Worm (Caenorhabditis elegans) whole organism, late embryonic: ENCODE data around the gene srb-18.
A peak's percentile ranks its signal among the peaks of the same experiment; 100 is the strongest.
"Not testable (repeated sequence)": the region's sequence is repeated elsewhere in the genome, so short reads cannot be mapped to it uniquely, and the experiment has no call there.

Experiments used
- K02D7.2 ChIP-seq: sonication (generic microtip); optimal IDR thresholded peaks from 2 replicates; lab custom pipeline; 2017; ENCODE audit warnings: mild to moderate bottlenecking, missing genetic modification characterization, missing compliant biosample characterization
- K09A11.1 ChIP-seq: sonication (generic microtip); optimal IDR thresholded peaks from 2 replicates; lab custom pipeline; 2017; ENCODE audit warnings: antibody characterized with exemption, mild to moderate bottlenecking, missing genetic modification characterization, missing compliant biosample characterization; ENCODE audit not compliant: insufficient read depth
- Y22D7AL.16 ChIP-seq: sonication (generic microtip); optimal IDR thresholded peaks from 2 replicates; lab custom pipeline; 2016; ENCODE audit warnings: missing genetic modification characterization, missing compliant biosample characterization
- ahr-1 ChIP-seq: sonication (generic microtip); optimal IDR thresholded peaks from 2 replicates; lab custom pipeline; 2016; ENCODE audit warnings: missing genetic modification characterization, missing compliant biosample characterization
- ama-1 ChIP-seq: fragments of 150-350 bp; optimal IDR thresholded peaks from 2 replicates; lab custom pipeline; 2014
- ceh-14 ChIP-seq: sonication (generic microtip); optimal IDR thresholded peaks from 2 replicates; lab custom pipeline; 2016; ENCODE audit warnings: missing genotype, missing genetic modification characterization, missing compliant biosample characterization
- ceh-19 ChIP-seq: fragments of 200-800 bp; sonication (Bioruptor generic); optimal IDR thresholded peaks from 2 replicates; lab custom pipeline; 2018; ENCODE audit warnings: mild to moderate bottlenecking, missing genetic modification characterization, missing compliant biosample characterization
- ceh-2 ChIP-seq: sonication (generic microtip); optimal IDR thresholded peaks from 2 replicates; lab custom pipeline; 2016; ENCODE audit warnings: missing genotype, missing genetic modification characterization, missing compliant biosample characterization
- ceh-30 ChIP-seq: fragments of 150-350 bp; optimal IDR thresholded peaks from 2 replicates; lab custom pipeline; 2014; ENCODE audit warnings: missing biosample characterization, missing genetic modification characterization
- ceh-31 ChIP-seq: sonication (generic microtip); optimal IDR thresholded peaks from 2 replicates; lab custom pipeline; 2016; ENCODE audit warnings: missing genetic modification characterization, missing compliant biosample characterization
- ceh-34 ChIP-seq: sonication (generic microtip); optimal IDR thresholded peaks from 2 replicates; lab custom pipeline; 2016; ENCODE audit warnings: mild to moderate bottlenecking, missing genetic modification characterization, missing compliant biosample characterization
- ceh-48 ChIP-seq: sonication (generic microtip); optimal IDR thresholded peaks from 2 replicates; lab custom pipeline; 2016; ENCODE audit warnings: missing genetic modification characterization, inconsistent platforms, missing compliant biosample characterization
- ceh-9 ChIP-seq: sonication (generic microtip); optimal IDR thresholded peaks from 2 replicates; lab custom pipeline; 2016; ENCODE audit warnings: mild to moderate bottlenecking, missing genetic modification characterization, inconsistent platforms, missing compliant biosample characterization
- che-1 ChIP-seq: sonication (generic microtip); optimal IDR thresholded peaks from 2 replicates; lab custom pipeline; 2016; ENCODE audit warnings: mild to moderate bottlenecking, missing genetic modification characterization, missing compliant biosample characterization
- dve-1 ChIP-seq: sonication (generic microtip); optimal IDR thresholded peaks from 2 replicates; lab custom pipeline; 2017; ENCODE audit warnings: antibody characterized with exemption, mild to moderate bottlenecking, missing genetic modification characterization, missing compliant biosample characterization
- elt-2 ChIP-seq: sonication (generic microtip); optimal IDR thresholded peaks from 2 replicates; lab custom pipeline; 2016; ENCODE audit warnings: missing genetic modification reagents, missing genetic modification characterization, missing compliant biosample characterization
- fkh-6 ChIP-seq: sonication (generic microtip); optimal IDR thresholded peaks from 2 replicates; lab custom pipeline; 2016; ENCODE audit warnings: missing genetic modification characterization, missing compliant biosample characterization
- gmeb-2 ChIP-seq: sonication (generic microtip); optimal IDR thresholded peaks from 2 replicates; lab custom pipeline; 2016; ENCODE audit warnings: missing genetic modification characterization, inconsistent platforms, missing compliant biosample characterization
- hlh-30 ChIP-seq: sonication (generic microtip); optimal IDR thresholded peaks from 2 replicates; lab custom pipeline; 2017; ENCODE audit warnings: antibody characterized with exemption, missing genetic modification characterization, missing compliant biosample characterization; ENCODE audit not compliant: insufficient read depth
- hlh-8 ChIP-seq: sonication (generic microtip); optimal IDR thresholded peaks from 2 replicates; lab custom pipeline; 2016; ENCODE audit warnings: missing genotype, missing genetic modification characterization, missing compliant biosample characterization
- lim-6 ChIP-seq: sonication (generic microtip); optimal IDR thresholded peaks from 2 replicates; lab custom pipeline; 2016; ENCODE audit warnings: missing genetic modification characterization, missing compliant biosample characterization
- lin-11 ChIP-seq: fragments of 200-800 bp; sonication (Bioruptor generic); optimal IDR thresholded peaks from 2 replicates; lab custom pipeline; 2018; ENCODE audit warnings: mild to moderate bottlenecking, missing genetic modification characterization, missing compliant biosample characterization
- madf-2 ChIP-seq: sonication (generic microtip); optimal IDR thresholded peaks from 2 replicates; lab custom pipeline; 2017; ENCODE audit warnings: missing genetic modification characterization, missing compliant biosample characterization
- nfya-1 ChIP-seq: sonication (generic microtip); optimal IDR thresholded peaks from 2 replicates; lab custom pipeline; 2017; ENCODE audit warnings: missing genetic modification characterization, mild to moderate bottlenecking, missing compliant biosample characterization, antibody characterized with exemption, moderate library complexity
- odd-2 ChIP-seq: sonication (generic microtip); optimal IDR thresholded peaks from 2 replicates; lab custom pipeline; 2017; ENCODE audit warnings: antibody characterized with exemption, mild to moderate bottlenecking, missing genetic modification characterization, missing compliant biosample characterization
- pag-3 ChIP-seq: sonication (generic microtip); optimal IDR thresholded peaks from 2 replicates; lab custom pipeline; 2016; ENCODE audit warnings: missing compliant biosample characterization, missing genetic modification characterization, borderline replicate concordance
- pat-9 ChIP-seq: fragments of 200-800 bp; sonication (Bioruptor generic); optimal IDR thresholded peaks from 2 replicates; lab custom pipeline; 2018; ENCODE audit warnings: mild to moderate bottlenecking, missing genetic modification characterization, moderate library complexity, missing compliant biosample characterization
- pha-2 ChIP-seq: sonication (generic microtip); optimal IDR thresholded peaks from 2 replicates; lab custom pipeline; 2017; ENCODE audit warnings: mild to moderate bottlenecking, missing genetic modification characterization, missing compliant biosample characterization
- pha-4 ChIP-seq: fragments of 150-350 bp; optimal IDR thresholded peaks from 2 replicates; lab custom pipeline; 2018; ENCODE audit warnings: missing biosample characterization, missing genetic modification reagents, missing genetic modification characterization
- rnt-1 ChIP-seq: sonication (generic microtip); optimal IDR thresholded peaks from 2 replicates; lab custom pipeline; 2016; ENCODE audit warnings: missing genetic modification characterization, missing compliant biosample characterization
- sdc-2 ChIP-seq: sonication (generic microtip); optimal IDR thresholded peaks from 2 replicates; lab custom pipeline; 2016; ENCODE audit warnings: missing genotype, missing genetic modification characterization, missing compliant biosample characterization
- sox-2 ChIP-seq: fragments of 200-800 bp; sonication (Bioruptor generic); IDR thresholded peaks from 2 replicates; pipeline ENCODE4 v1.3.6; 2022; ENCODE audit warnings: missing genetic modification reagents, missing genetic modification characterization, missing compliant biosample characterization
- syd-9 ChIP-seq: sonication (generic microtip); optimal IDR thresholded peaks from 2 replicates; lab custom pipeline; 2016; ENCODE audit warnings: mild to moderate bottlenecking, missing genetic modification characterization, moderate library complexity, missing compliant biosample characterization
- tbx-2 ChIP-seq: sonication (generic microtip); optimal IDR thresholded peaks from 2 replicates; lab custom pipeline; 2016; ENCODE audit warnings: missing genetic modification characterization, missing compliant biosample characterization
- unc-3 ChIP-seq, 2 experiments: fragments of 200-800 bp in 1 of 2; sonication (Bioruptor generic) in 1 of 2; sonication (generic microtip) in 1 of 2; conservative IDR thresholded peaks in 1 of 2; optimal IDR thresholded peaks in 1 of 2; 2 replicates each; pipeline versions ENCODE4 v1.3.6 to Lab custom; 2016 to 2022; ENCODE audit warnings: missing compliant biosample characterization in 2 of 2, missing genetic modification characterization in 2 of 2, missing genetic modification reagents in 1 of 2
- unc-42 ChIP-seq: sonication (generic microtip); optimal IDR thresholded peaks from 2 replicates; lab custom pipeline; 2016; ENCODE audit warnings: missing genotype, missing genetic modification characterization, missing compliant biosample characterization
- unc-55 ChIP-seq: sonication (generic microtip); optimal IDR thresholded peaks from 2 replicates; lab custom pipeline; 2017; ENCODE audit warnings: missing biosample characterization, missing genetic modification reagents, missing genetic modification characterization
- unc-86 ChIP-seq: sonication (generic microtip); optimal IDR thresholded peaks from 2 replicates; lab custom pipeline; 2016; ENCODE audit warnings: missing genetic modification characterization, missing compliant biosample characterization
- zip-5 ChIP-seq: sonication (generic microtip); optimal IDR thresholded peaks from 2 replicates; lab custom pipeline; 2016; ENCODE audit warnings: missing genetic modification characterization, missing compliant biosample characterization
- ztf-16 ChIP-seq: sonication (generic microtip); optimal IDR thresholded peaks from 2 replicates; lab custom pipeline; 2017; ENCODE audit warnings: missing genetic modification characterization, missing compliant biosample characterization

Gene srb-18

ce11 chrV:7504271-7504670 is 10.8 kb upstream of the srb-18 start, which contains the start of gene srh-229:
Gene srh-229 (minus strand): TSS chrV:7504371.
- TF ChIP-seq ceh-2 (tag; lab: Kevin White, UChicago) = no peak
- no peak for TF ChIP-seq pha-4
- no peak for TF ChIP-seq K02D7.2 (tag; lab: Kevin White, UChicago)
- no peak for TF ChIP-seq ceh-19 (GFP tag; lab: Kevin White, UChicago)
- no peak for TF ChIP-seq Y22D7AL.16 (tag; lab: Kevin White, UChicago)
- TF ChIP-seq unc-55 = no peak
- TF ChIP-seq unc-42 (tag; lab: Kevin White, UChicago) = no peak
- no peak for TF ChIP-seq ceh-48 (tag; lab: Kevin White, UChicago)
- TF ChIP-seq lin-11 (tag; lab: Kevin White, UChicago) = no peak
- TF ChIP-seq unc-86 = no peak
- TF ChIP-seq ceh-9 = no peak
- TF ChIP-seq dve-1 = no peak
- no peak for TF ChIP-seq ceh-30 (tag; lab: Kevin White, UChicago)
- no peak for TF ChIP-seq lim-6 (tag; lab: Kevin White, UChicago)
- TF ChIP-seq pha-2 (tag; lab: Kevin White, UChicago) = no peak

DNA sequence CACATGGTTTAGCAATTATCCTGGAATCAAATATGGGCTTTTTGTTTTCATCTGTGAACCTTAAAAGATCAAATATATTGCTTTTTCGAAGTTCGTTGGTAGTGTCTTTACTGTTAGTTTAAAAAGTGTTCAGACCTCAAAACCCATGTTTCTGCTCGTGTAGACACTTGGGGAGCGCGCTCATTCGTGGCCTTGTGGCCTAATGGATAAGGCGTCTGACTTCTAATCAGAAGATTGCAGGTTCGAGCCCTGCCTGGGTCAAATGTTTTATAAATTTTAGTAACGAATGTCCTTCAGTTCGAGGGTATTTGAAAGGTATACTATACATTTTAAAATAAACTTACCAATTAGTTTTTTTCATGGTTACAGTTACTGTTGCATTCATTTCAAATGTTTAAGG is 8.8 kb upstream of the srb-18 start:
- no peak for TF ChIP-seq ceh-2 (tag; lab: Kevin White, UChicago)
- no peak for TF ChIP-seq K09A11.1
- TF ChIP-seq unc-55 = no peak
- TF ChIP-seq hlh-8 = no peak
- no peak for TF ChIP-seq zip-5 (tag; lab: Kevin White, UChicago)
- no peak for TF ChIP-seq gmeb-2 (tag; lab: Kevin White, UChicago)
- no peak for TF ChIP-seq fkh-6 (tag; lab: Kevin White, UChicago)
- TF ChIP-seq dve-1 = no peak
- no peak for TF ChIP-seq tbx-2 (tag; lab: Kevin White, UChicago)

ce11 chrV:7508566-7509044 is 6.4 kb upstream of the srb-18 start, which contains the start of the genes str-31 and nhr-172:
Gene str-31 (minus strand): TSS chrV:7508666.
Gene nhr-172 (plus strand): TSS chrV:7508994.
- TF ChIP-seq elt-2 (tag; lab: Kevin White, UChicago) (peak; percentile 63), hlh-8 (no peak), che-1 (tag; lab: Kevin White, UChicago) (no peak), ceh-14 (tag; lab: Kevin White, UChicago) (no peak), nfya-1 (tag; lab: Kevin White, UChicago) (no peak), pag-3 (tag; lab: Kevin White, UChicago) (no peak)

DNA sequence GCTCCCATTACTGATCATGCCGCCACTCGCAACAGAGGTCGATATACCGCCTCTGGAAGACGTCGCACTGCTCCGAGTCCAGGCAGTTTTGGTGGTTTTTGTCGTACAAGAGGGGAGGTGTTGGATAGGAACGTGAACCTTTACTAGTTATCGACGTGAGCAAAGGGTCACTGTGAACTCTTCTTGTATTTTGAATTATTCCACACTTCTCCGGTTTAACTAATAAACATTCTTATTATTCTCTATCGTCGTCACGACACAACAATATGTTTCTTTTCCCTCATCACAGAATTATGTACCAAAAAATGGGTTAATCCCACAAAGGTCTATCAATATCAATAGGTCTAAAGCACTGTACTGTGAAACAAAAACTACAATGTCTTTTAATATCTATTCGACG is 3.6 kb upstream of the srb-18 start, which contains the start of gene nhr-171:
nhr-171 (plus strand) TSS at position 301 of the 400 bp plus-strand sequence.
- not testable (repeated sequence) for TF ChIP-seq ztf-16; ceh-31 (tag; lab: Kevin White, UChicago); odd-2 (tag; lab: Kevin White, UChicago)
- TF ChIP-seq, all 69 proteins: peak for 0; not testable (repeated sequence) for 69

DNA sequence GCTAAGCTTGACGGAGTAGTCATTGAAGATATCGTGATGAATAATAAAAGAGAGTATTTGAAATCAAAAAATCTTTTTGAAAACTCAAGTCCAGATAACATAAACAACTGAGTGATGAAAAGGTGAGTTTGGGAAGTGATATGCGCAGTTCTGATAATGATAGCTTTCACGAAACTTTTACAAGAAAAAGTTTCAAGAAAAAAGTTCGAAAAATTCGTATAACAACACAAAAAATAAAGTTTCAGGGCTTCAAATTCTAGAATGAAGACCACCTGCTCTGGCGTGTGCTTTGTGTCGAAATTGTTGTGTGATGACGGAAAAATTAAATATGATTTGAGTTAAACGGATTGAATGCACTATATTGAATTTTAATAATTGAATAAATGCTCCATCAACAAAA is 5.0 kb downstream of the srb-18 start, which contains the start of gene srb-19:
srb-19 (minus strand) TSS at position 101 of the 400 bp plus-strand sequence.
- no peak for TF ChIP-seq ceh-34
- no peak for TF ChIP-seq dve-1
- TF ChIP-seq syd-9 = no peak
- TF ChIP-seq sdc-2 (tag; lab: Kevin White, UChicago) = no peak
- TF ChIP-seq ama-1 (lab: Kevin White, UChicago) = no peak
- no peak for TF ChIP-seq gmeb-2 (tag; lab: Kevin White, UChicago)
- TF ChIP-seq unc-55 = no peak
- no peak for TF ChIP-seq pat-9 (tag; lab: Kevin White, UChicago)
- TF ChIP-seq sox-2 = no peak
- no peak for TF ChIP-seq ceh-2 (tag; lab: Kevin White, UChicago)
- no peak for TF ChIP-seq hlh-30 (tag; lab: Kevin White, UChicago)
- no peak for TF ChIP-seq madf-2 (tag; lab: Kevin White, UChicago)
- no peak for TF ChIP-seq unc-3 (GFP tag; conservative IDR thresholded peaks at IDR 0.05; lab: Robert Waterston, UW)
- no peak for TF ChIP-seq unc-3 (tag; optimal IDR thresholded peaks at IDR 0.05; lab: Kevin White, UChicago)
- TF ChIP-seq rnt-1 (tag; lab: Kevin White, UChicago) = no peak
- no peak for TF ChIP-seq ahr-1 (tag; lab: Kevin White, UChicago)
- TF ChIP-seq lin-11 (tag; lab: Kevin White, UChicago) = no peak
- no peak for TF ChIP-seq ceh-30 (tag; lab: Kevin White, UChicago)
